Fruit fly (Drosophila melanogaster): ENCODE data around the gene NitFhit.

dm6 chr3L:174501-174900 lies 29.0 kb upstream of the NitFhit start:
- no peak for TF ChIP-seq gl (tag; optimal IDR thresholded peaks at IDR 0.05)
- TF ChIP-seq EcR (GFP tag; optimal IDR thresholded peaks at IDR 0.05), result no peak
- no peak for TF ChIP-seq Ets98B (GFP tag; IDR thresholded peaks at IDR 0.05)
- TF ChIP-seq CG10348 (GFP tag; IDR thresholded peaks at IDR 0.05), result no peak
- TF ChIP-seq CG9948 (tag; optimal IDR thresholded peaks at IDR 0.05), result no peak
- no peak for TF ChIP-seq Snoo (tag; optimal IDR thresholded peaks at IDR 0.05)
- TF ChIP-seq CG14655 (GFP tag; optimal IDR thresholded peaks at IDR 0.05), result no peak
- no peak for TF ChIP-seq CG34367 (tag; optimal IDR thresholded peaks at IDR 0.05)
- TF ChIP-seq CG8301 (tag; optimal IDR thresholded peaks at IDR 0.05), result no peak
- no peak for TF ChIP-seq CG15710 (tag; optimal IDR thresholded peaks at IDR 0.05)
- no peak for TF ChIP-seq rn (GFP tag; IDR thresholded peaks at IDR 0.05)
- TF ChIP-seq D1 (tag; optimal IDR thresholded peaks at IDR 0.05), result no peak
- TF ChIP-seq CG4496 (GFP tag; IDR thresholded peaks at IDR 0.05), result no peak
